Worm (Caenorhabditis elegans): Measurements from ENCODE around the gene exos-9.
A peak's percentile ranks its signal among the peaks of the same experiment; 100 is the strongest.

The exos-9 gene

ce11 chrIII:7159246-7159645, 38.6 kb downstream of the exos-9 start:
- no peak for TF ChIP-seq aptf-2 (GFP tag; conservative IDR thresholded peaks at IDR 0.05)
- TF ChIP-seq aptf-3 (GFP tag; IDR thresholded peaks at IDR 0.05) = no peak
- TF ChIP-seq zim-3 (tag; optimal IDR thresholded peaks at IDR 0.05) = no peak
- TF ChIP-seq cebp-1 (GFP tag; IDR thresholded peaks at IDR 0.05) = no peak
- TF ChIP-seq cebp-1 (tag; optimal IDR thresholded peaks at IDR 0.05) = no peak
- no peak for TF ChIP-seq ama-1 (optimal IDR thresholded peaks at IDR 0.05)
- TF ChIP-seq ama-1 (GFP tag; optimal IDR thresholded peaks at IDR 0.05) = no peak
- no peak for TF ChIP-seq tlf-1 (GFP tag; optimal IDR thresholded peaks at IDR 0.05)
- no peak for TF ChIP-seq ceh-91 (GFP tag; IDR thresholded peaks at IDR 0.05)
- no peak for TF ChIP-seq F39B2.1 (GFP tag; IDR thresholded peaks at IDR 0.05)
- no peak for TF ChIP-seq Y53F4B.3 (GFP tag; IDR thresholded peaks at IDR 0.05)
- TF ChIP-seq hmg-1.2 (GFP tag; IDR thresholded peaks at IDR 0.05) = no peak
- no peak for TF ChIP-seq egl-18 (GFP tag; IDR thresholded peaks at IDR 0.05)
- no peak for TF ChIP-seq Y56A3A.18 (GFP tag; IDR thresholded peaks at IDR 0.05)

ce11 chrIII:7158709-7159108, 39.2 kb downstream of the exos-9 start, which contains the start of gene nuo-4:
Gene nuo-4, minus strand, starts transcription at chrIII:7158809.
- TF ChIP-seq attf-6 (GFP tag; IDR thresholded peaks at IDR 0.05) (no peak), madf-3 (GFP tag; IDR thresholded peaks at IDR 0.05) (peak; percentile 73; the same call in 1 of the 2 replicates)

- TF ChIP-seq mcd-1 (GFP tag; IDR thresholded peaks at IDR 0.05) (peak; percentile 71), F23B12.7 (tag; optimal IDR thresholded peaks at IDR 0.05; ENCODE audit: insufficient read depth) (no peak), lin-54 (GFP tag; optimal IDR thresholded peaks at IDR 0.05) (peak; percentile 60), ztf-28 (GFP tag; IDR thresholded peaks at IDR 0.05) (no peak), B0336.3 (GFP tag; IDR thresholded peaks at IDR 0.05) (peak; percentile 87), die-1 (tag; optimal IDR thresholded peaks at IDR 0.05) (peak; percentile 39), Y95B8A.8 (GFP tag; IDR thresholded peaks at IDR 0.05) (peak; percentile 66; the same call in 1 of the 2 replicates), ceh-58 (GFP tag; IDR thresholded peaks at IDR 0.05) (no peak), Y67H2A.10 (GFP tag; conservative IDR thresholded peaks at IDR 0.05) (peak; percentile 42; the same call in 1 of the 2 replicates), hmg-1.2 (GFP tag; IDR thresholded peaks at IDR 0.05) (peak; percentile 94), B0035.1 (tag; optimal IDR thresholded peaks at IDR 0.05) (no peak), fkh-3 (tag; optimal IDR thresholded peaks at IDR 0.05) (no peak), ztf-22 (GFP tag; optimal IDR thresholded peaks at IDR 0.05) (no peak), let-607 (tag; optimal IDR thresholded peaks at IDR 0.05) (peak; percentile 63 to 70), nhr-179 (tag; optimal IDR thresholded peaks at IDR 0.05) (no peak), ztf-25 (GFP tag; IDR thresholded peaks at IDR 0.05) (no peak), cebp-2 (GFP tag; IDR thresholded peaks at IDR 0.05) (no peak), rpc-1 (optimal IDR thresholded peaks at IDR 0.05) (no peak), rpc-1 (tag; optimal IDR thresholded peaks at IDR 0.05) (no peak), ceh-100 (GFP tag; IDR thresholded peaks at IDR 0.05) (0 out of 2 replicates have a peak, but pooled peaks have one; percentile 44), C06A6.2 (GFP tag; conservative IDR thresholded peaks at IDR 0.05) (peak; percentile 82), K12H6.12 (tag; optimal IDR thresholded peaks at IDR 0.05) (peak; percentile 94), rcor-1 (GFP tag; IDR thresholded peaks at IDR 0.05) (peak; percentile 30; the same call in 1 of the 2 replicates), lir-1 (GFP tag; conservative IDR thresholded peaks at IDR 0.05) (peak; percentile 33; the same call in 1 of the 2 replicates), F22D6.2 (tag; optimal IDR thresholded peaks at IDR 0.05) (peak; percentile 3), ets-4 (GFP tag; optimal IDR thresholded peaks at IDR 0.05) (peak; percentile 26), egl-18 (GFP tag; IDR thresholded peaks at IDR 0.05) (no peak), lag-1 (GFP tag; IDR thresholded peaks at IDR 0.05) (no peak), sptf-2 (GFP tag; optimal IDR thresholded peaks at IDR 0.05) (no peak), unc-130 (GFP tag; optimal IDR thresholded peaks at IDR 0.05) (no peak), ztf-26 (tag; optimal IDR thresholded peaks at IDR 0.05) (peak; percentile 70), mxl-1 (tag; optimal IDR thresholded peaks at IDR 0.05) (no peak), hmg-20 (GFP tag; IDR thresholded peaks at IDR 0.05) (no peak), aptf-2 (GFP tag; conservative IDR thresholded peaks at IDR 0.05) (no peak), atf-7 (tag; optimal IDR thresholded peaks at IDR 0.05) (peak; percentile 94)
Observed at ce11 chrIII:7155631-7156030, 42.2 kb downstream of the exos-9 start.
